Worm (Caenorhabditis elegans) whole organism, L3 larva: ENCODE results near the gene pxf-1.

Experiments
- ama-1 ChIP-seq: fragments of 150-350 bp; optimal IDR thresholded peaks from 2 replicates; lab custom pipeline; 2018
- fkh-10 ChIP-seq: sonication (generic microtip); optimal IDR thresholded peaks from 2 replicates; lab custom pipeline; 2017; ENCODE audit warnings: missing biosample characterization, missing genetic modification reagents, missing genetic modification characterization
- nhr-23 ChIP-seq: fragments of 150-350 bp; optimal IDR thresholded peaks from 2 replicates; lab custom pipeline; 2014; ENCODE audit warnings: missing biosample characterization, missing genetic modification reagents, missing genetic modification characterization
- nhr-237 ChIP-seq: fragments of 150-350 bp; optimal IDR thresholded peaks from 2 replicates; lab custom pipeline; 2014; ENCODE audit warnings: missing biosample characterization, missing genetic modification characterization
- nhr-25 ChIP-seq: sonication (generic microtip); optimal IDR thresholded peaks from 2 replicates; lab custom pipeline; 2017; ENCODE audit warnings: missing biosample characterization, missing genetic modification characterization
- nhr-28 ChIP-seq: fragments of 150-350 bp; optimal IDR thresholded peaks from 2 replicates; lab custom pipeline; 2014; ENCODE audit warnings: missing biosample characterization, missing genetic modification characterization
- skn-1 ChIP-seq: fragments of 150-350 bp; optimal IDR thresholded peaks from 2 replicates; lab custom pipeline; 2014; ENCODE audit warnings: missing biosample characterization, missing genetic modification characterization
- snpc-4 ChIP-seq: fragments of 150-350 bp; optimal IDR thresholded peaks from 2 replicates; lab custom pipeline; 2014; ENCODE audit warnings: missing biosample characterization, missing genetic modification characterization

DNA sequence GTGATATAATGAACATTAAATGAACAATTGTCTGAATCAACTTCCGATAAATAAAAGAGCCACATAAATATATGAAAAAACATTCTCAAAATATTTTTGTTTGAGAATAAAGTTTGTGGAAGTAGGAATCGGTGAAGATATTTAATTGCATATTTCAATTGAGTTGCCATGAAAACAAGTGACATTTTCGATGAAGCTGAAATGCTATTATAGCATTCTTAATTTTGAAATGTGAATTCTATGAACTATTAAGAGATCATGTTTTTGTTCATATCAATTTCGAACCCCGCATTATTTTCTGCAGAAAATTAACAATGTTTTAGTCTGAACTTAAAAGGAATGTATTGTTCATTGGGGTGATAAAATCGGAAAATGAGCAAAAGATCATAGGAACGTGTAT lies 51.9 kb downstream of the pxf-1 start, which contains the start of gene irld-21:
- no peak for TF ChIP-seq nhr-23
- TF ChIP-seq ama-1 (lab: Kevin White, UChicago), result no peak
- TF ChIP-seq snpc-4 (tag; lab: Kevin White, UChicago), result no peak
- TF ChIP-seq nhr-25, result no peak
- no peak for TF ChIP-seq nhr-28 (tag; lab: Kevin White, UChicago)
- TF ChIP-seq fkh-10 (GFP tag; lab: Kevin White, UChicago), result no peak
- TF ChIP-seq skn-1 (tag; lab: Kevin White, UChicago), result no peak
- no peak for TF ChIP-seq nhr-237 (tag; lab: Kevin White, UChicago)
